Fruit fly (Drosophila melanogaster) whole organism, wandering third instar larva: ENCODE data around the gene Wdr33.

Experiments
- Abd-B ChIP-seq: fragments of >200 bp; optimal IDR thresholded peaks from 2 replicates; lab custom pipeline; 2017; ENCODE audit warnings: missing biosample characterization, missing genetic modification characterization
- Dfd ChIP-seq: fragments of >200 bp; optimal IDR thresholded peaks from 2 replicates; lab custom pipeline; 2017; ENCODE audit warnings: missing biosample characterization, missing genetic modification characterization
- Hnf4 ChIP-seq: fragments of 200-800 bp; sonication (Bioruptor generic); optimal IDR thresholded peaks from 2 replicates; lab custom pipeline; 2016; ENCODE audit warnings: missing biosample characterization, mild to moderate bottlenecking, missing genetic modification characterization
- Hr78 ChIP-seq: fragments of >200 bp; optimal IDR thresholded peaks from 2 replicates; lab custom pipeline; 2017; ENCODE audit warnings: missing biosample characterization, missing genetic modification characterization
- Myc ChIP-seq: fragments of >200 bp; optimal IDR thresholded peaks from 2 replicates; lab custom pipeline; 2017
- ey ChIP-seq: fragments of 200-800 bp; sonication (Bioruptor generic); optimal IDR thresholded peaks from 2 replicates; lab custom pipeline; 2016; ENCODE audit warnings: missing biosample characterization, missing genetic modification characterization
- fru ChIP-seq: fragments of 200-800 bp; sonication (Bioruptor generic); optimal IDR thresholded peaks from 3 replicates; lab custom pipeline; 2016; ENCODE audit warnings: missing biosample characterization, mild to moderate bottlenecking, missing genetic modification characterization
- lola ChIP-seq: fragments of >200 bp; optimal IDR thresholded peaks from 2 replicates; lab custom pipeline; 2017; ENCODE audit warnings: missing biosample characterization, missing genetic modification characterization
- pan ChIP-seq: fragments of >200 bp; optimal IDR thresholded peaks from 2 replicates; lab custom pipeline; 2017
- rgr ChIP-seq: fragments of 200-800 bp; sonication (Bioruptor generic); optimal IDR thresholded peaks from 3 replicates; lab custom pipeline; 2016; ENCODE audit warnings: missing biosample characterization, mild to moderate bottlenecking, missing genetic modification characterization
- sv ChIP-seq: fragments of 200-800 bp; sonication (Bioruptor generic); optimal IDR thresholded peaks from 3 replicates; lab custom pipeline; 2016; ENCODE audit warnings: missing biosample characterization, missing genetic modification characterization
- usp ChIP-seq: fragments of >200 bp; optimal IDR thresholded peaks from 2 replicates; lab custom pipeline; 2017; ENCODE audit warnings: missing biosample characterization, missing genetic modification characterization

DNA sequence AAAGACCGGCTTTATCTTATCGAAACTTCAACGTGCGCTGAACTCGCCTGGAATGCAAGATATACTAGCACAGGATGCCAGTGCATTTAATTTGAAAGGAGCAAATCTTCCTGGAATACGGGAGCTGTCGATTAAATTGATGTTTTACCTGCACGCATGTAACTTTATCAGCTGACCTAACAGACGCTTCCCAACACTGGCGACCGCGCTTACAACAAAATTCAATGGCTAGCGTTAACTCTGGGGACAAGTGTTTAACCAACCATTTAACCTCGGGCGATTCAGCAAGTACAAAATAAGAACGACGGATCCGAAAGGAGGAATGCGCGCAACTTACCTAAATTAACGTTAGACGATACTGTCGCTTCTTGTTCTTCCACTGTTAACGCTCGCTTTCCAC, 48.7 kb upstream of the Wdr33 start:
- no peak for TF ChIP-seq rgr (GFP tag; lab: Kevin White, UChicago)
- TF ChIP-seq pan = no peak
- no peak for TF ChIP-seq usp (GFP tag; lab: Kevin White, UChicago)
- no peak for TF ChIP-seq sv (GFP tag; lab: Kevin White, UChicago)
- TF ChIP-seq Dfd (GFP tag; lab: Kevin White, UChicago) = no peak
- TF ChIP-seq Myc (lab: Kevin White, UChicago) = no peak
- no peak for TF ChIP-seq Hr78 (GFP tag; lab: Kevin White, UChicago)
- no peak for TF ChIP-seq Hnf4 (GFP tag; lab: Kevin White, UChicago)
- TF ChIP-seq ey (GFP tag; lab: Kevin White, UChicago) = no peak
- no peak for TF ChIP-seq fru (GFP tag; lab: Kevin White, UChicago)
- no peak for TF ChIP-seq Abd-B
- TF ChIP-seq lola (GFP tag; lab: Kevin White, UChicago) = no peak
